Fruit fly (Drosophila melanogaster) whole organism, prepupa: ENCODE data around the gene NTPase.
A peak's percentile ranks its signal among the peaks of the same experiment; 100 is the strongest.

ENCODE experiments used
- Blimp-1 ChIP-seq: fragments of 200-800 bp; sonication (Bioruptor generic); optimal IDR thresholded peaks from 3 replicates; lab custom pipeline; 2017; ENCODE audit warnings: missing biosample characterization, missing genetic modification characterization, mild to moderate bottlenecking, moderate library complexity, missing genetic modification reagents
- CG10631 ChIP-seq: fragments of 200-800 bp; sonication (Bioruptor generic); optimal IDR thresholded peaks from 2 replicates; lab custom pipeline; 2016; ENCODE audit warnings: missing biosample characterization, missing genetic modification characterization
- CG10669 ChIP-seq: fragments of 200-800 bp; sonication (Bioruptor generic); optimal IDR thresholded peaks from 3 replicates; lab custom pipeline; 2018; ENCODE audit warnings: missing biosample characterization, mild to moderate bottlenecking, missing genetic modification characterization, moderate library complexity
- CG11294 ChIP-seq: fragments of 200-800 bp; sonication (Bioruptor generic); IDR thresholded peaks from 2 replicates; pipeline ENCODE4 v1.3.6; 2022; ENCODE audit warnings: missing biosample characterization, missing genetic modification characterization
- CG11902 ChIP-seq: fragments of 200-800 bp; sonication (Bioruptor generic); optimal IDR thresholded peaks from 3 replicates; lab custom pipeline; 2016; ENCODE audit warnings: missing biosample characterization, missing genetic modification characterization
- CG15336 ChIP-seq: fragments of 200-800 bp; sonication (Bioruptor generic); IDR thresholded peaks from 2 replicates; pipeline ENCODE4 v1.3.6; 2022; ENCODE audit warnings: missing biosample characterization, missing genetic modification characterization
- CG1621 ChIP-seq: fragments of 200-800 bp; sonication (Bioruptor generic); optimal IDR thresholded peaks from 3 replicates; lab custom pipeline; 2018; ENCODE audit warnings: missing biosample characterization, mild to moderate bottlenecking, missing genetic modification characterization
- CG16779 ChIP-seq: fragments of 200-800 bp; sonication (Bioruptor generic); optimal IDR thresholded peaks from 3 replicates; lab custom pipeline; 2017; ENCODE audit warnings: missing biosample characterization, mild to moderate bottlenecking, missing genetic modification characterization
- CG3032 ChIP-seq: fragments of 200-800 bp; optimal IDR thresholded peaks from 2 replicates; lab custom pipeline; 2019; ENCODE audit warnings: missing biosample characterization, mild to moderate bottlenecking, missing genetic modification characterization, moderate library complexity
- CG31627 ChIP-seq: fragments of 200-800 bp; sonication (Bioruptor generic); optimal IDR thresholded peaks from 3 replicates; lab custom pipeline; 2016; ENCODE audit warnings: missing biosample characterization, missing genetic modification characterization
- CG34406 ChIP-seq: fragments of 200-800 bp; sonication (Bioruptor generic); optimal IDR thresholded peaks from 3 replicates; lab custom pipeline; 2016; ENCODE audit warnings: missing biosample characterization, missing genetic modification characterization
- CG3919 ChIP-seq: fragments of 200-800 bp; sonication (Bioruptor generic); optimal IDR thresholded peaks from 3 replicates; lab custom pipeline; 2016; ENCODE audit warnings: missing biosample characterization, missing genetic modification characterization
- CG6792 ChIP-seq: fragments of 200-800 bp; sonication (Bioruptor generic); optimal IDR thresholded peaks from 3 replicates; lab custom pipeline; 2016; ENCODE audit warnings: missing biosample characterization, missing genetic modification characterization
- CG6808 ChIP-seq: fragments of 200-800 bp; sonication (Bioruptor generic); optimal IDR thresholded peaks from 3 replicates; lab custom pipeline; 2017; ENCODE audit warnings: missing biosample characterization, missing genetic modification characterization, mild to moderate bottlenecking, moderate library complexity, missing genetic modification reagents
- CG6854 ChIP-seq: fragments of 200-800 bp; sonication (Bioruptor generic); optimal IDR thresholded peaks from 2 replicates; lab custom pipeline; 2017; ENCODE audit warnings: missing biosample characterization, mild to moderate bottlenecking, missing genetic modification characterization
- CG8119 ChIP-seq: fragments of 200-800 bp; sonication (Bioruptor generic); IDR thresholded peaks from 3 replicates; pipeline ENCODE4 v1.3.6; 2022; ENCODE audit warnings: missing biosample characterization, missing genetic modification characterization
- CG9139 ChIP-seq: fragments of 200-800 bp; sonication (Bioruptor generic); optimal IDR thresholded peaks from 3 replicates; lab custom pipeline; 2017; ENCODE audit warnings: missing biosample characterization, mild to moderate bottlenecking, missing genetic modification characterization
- Eip78C ChIP-seq: fragments of 200-800 bp; sonication (Bioruptor generic); peaks from one replicate; lab custom pipeline; 2016; ENCODE audit warnings: missing biosample characterization, missing genetic modification characterization
- Eip93F ChIP-seq: fragments of 200-800 bp; sonication (Bioruptor generic); optimal IDR thresholded peaks from 2 replicates; lab custom pipeline; 2016; ENCODE audit warnings: missing biosample characterization, mild to moderate bottlenecking, missing genetic modification characterization
- Ets21C ChIP-seq: fragments of 200-800 bp; sonication (Bioruptor generic); optimal IDR thresholded peaks from 3 replicates; lab custom pipeline; 2016; ENCODE audit warnings: missing biosample characterization, missing genetic modification characterization
- Gug ChIP-seq: fragments of 200-800 bp; sonication (Bioruptor generic); IDR thresholded peaks from 2 replicates; pipeline ENCODE4 v1.3.6; 2022; ENCODE audit warnings: missing biosample characterization, missing genetic modification characterization
- Hr38 ChIP-seq: sonication (Bioruptor generic); optimal IDR thresholded peaks from 2 replicates; lab custom pipeline; 2016; ENCODE audit warnings: missing biosample characterization, missing genetic modification characterization
- Hr39 ChIP-seq: fragments of 200-800 bp; sonication (Bioruptor generic); optimal IDR thresholded peaks from 2 replicates; lab custom pipeline; 2016; ENCODE audit warnings: missing biosample characterization, missing genetic modification characterization
- Hr4 ChIP-seq: fragments of 200-800 bp; sonication (Bioruptor generic); optimal IDR thresholded peaks from 3 replicates; lab custom pipeline; 2016; ENCODE audit warnings: missing biosample characterization, missing genetic modification characterization
- Lpt ChIP-seq: fragments of 200-800 bp; sonication (Bioruptor generic); optimal IDR thresholded peaks from 3 replicates; lab custom pipeline; 2016; ENCODE audit warnings: missing biosample characterization, missing genetic modification characterization
- Met ChIP-seq: fragments of 200-800 bp; sonication (Bioruptor generic); optimal IDR thresholded peaks from 3 replicates; lab custom pipeline; 2016; ENCODE audit warnings: missing biosample characterization, missing genetic modification characterization
- Smox ChIP-seq: fragments of 200-800 bp; sonication (Bioruptor generic); optimal IDR thresholded peaks from 3 replicates; lab custom pipeline; 2016; ENCODE audit warnings: missing biosample characterization, missing genetic modification characterization
- Sox102F ChIP-seq: fragments of 200-800 bp; sonication (Bioruptor generic); optimal IDR thresholded peaks from 2 replicates; lab custom pipeline; 2016; ENCODE audit warnings: missing biosample characterization, mild to moderate bottlenecking, missing genetic modification characterization
- Sox14 ChIP-seq: fragments of 200-800 bp; sonication (Bioruptor generic); optimal IDR thresholded peaks from 3 replicates; lab custom pipeline; 2016; ENCODE audit warnings: missing biosample characterization, missing genetic modification characterization
- Sox15 ChIP-seq: fragments of 200-800 bp; sonication (Bioruptor generic); optimal IDR thresholded peaks from 3 replicates; lab custom pipeline; 2016; ENCODE audit warnings: missing biosample characterization, missing genetic modification characterization
- achi ChIP-seq: fragments of 200-800 bp; sonication (Bioruptor generic); optimal IDR thresholded peaks from 3 replicates; lab custom pipeline; 2016; ENCODE audit warnings: missing biosample characterization, missing genetic modification characterization
- cyc ChIP-seq: fragments of 200-800 bp; sonication (Bioruptor generic); optimal IDR thresholded peaks from 3 replicates; lab custom pipeline; 2016; ENCODE audit warnings: missing biosample characterization, missing genetic modification characterization
- eg ChIP-seq: fragments of 200-800 bp; sonication (Bioruptor generic); IDR thresholded peaks from 3 replicates; pipeline ENCODE4 v1.3.6; 2022; ENCODE audit warnings: missing biosample characterization, missing genetic modification characterization
- fd59A ChIP-seq: fragments of 200-800 bp; sonication (Bioruptor generic); optimal IDR thresholded peaks from 2 replicates; lab custom pipeline; 2017; ENCODE audit warnings: missing biosample characterization, mild to moderate bottlenecking, missing genetic modification characterization, missing genetic modification reagents
- fd85E ChIP-seq: fragments of 200-800 bp; sonication (Bioruptor generic); optimal IDR thresholded peaks from 3 replicates; lab custom pipeline; 2016; ENCODE audit warnings: missing biosample characterization, missing genetic modification characterization
- fkh ChIP-seq: fragments of 200-800 bp; sonication (Bioruptor generic); optimal IDR thresholded peaks from 3 replicates; lab custom pipeline; 2017; ENCODE audit warnings: missing biosample characterization, mild to moderate bottlenecking, missing genetic modification characterization, moderate library complexity
- lz ChIP-seq: fragments of 200-800 bp; sonication (Bioruptor generic); optimal IDR thresholded peaks from 3 replicates; lab custom pipeline; 2016; ENCODE audit warnings: missing biosample characterization, missing genetic modification characterization
- net ChIP-seq: fragments of 200-800 bp; sonication (Bioruptor generic); optimal IDR thresholded peaks from 3 replicates; lab custom pipeline; 2016; ENCODE audit warnings: missing biosample characterization, missing genetic modification characterization
- salr ChIP-seq, 2 experiments: fragments of 200-800 bp; sonication (Bioruptor generic); optimal IDR thresholded peaks; 3 replicates each; lab custom pipeline; 2016 to 2018; ENCODE audit warnings: missing biosample characterization in 2 of 2, missing genetic modification characterization in 2 of 2, mild to moderate bottlenecking in 1 of 2
- ss ChIP-seq, 2 experiments: fragments of 200-800 bp; sonication (Bioruptor generic); optimal IDR thresholded peaks; 2 replicates in 1 of 2; 3 replicates in 1 of 2; lab custom pipeline; 2017 to 2018; ENCODE audit warnings: mild to moderate bottlenecking in 2 of 2, missing biosample characterization in 2 of 2, missing genetic modification characterization in 2 of 2, moderate library complexity in 1 of 2
- topi ChIP-seq: fragments of 200-800 bp; sonication (Bioruptor generic); optimal IDR thresholded peaks from 3 replicates; lab custom pipeline; 2016; ENCODE audit warnings: missing biosample characterization, missing genetic modification characterization
- vri ChIP-seq: fragments of 200-800 bp; sonication (Bioruptor generic); optimal IDR thresholded peaks from 3 replicates; lab custom pipeline; 2016; ENCODE audit warnings: missing biosample characterization, mild to moderate bottlenecking, missing genetic modification characterization

NTPase gene

DNA sequence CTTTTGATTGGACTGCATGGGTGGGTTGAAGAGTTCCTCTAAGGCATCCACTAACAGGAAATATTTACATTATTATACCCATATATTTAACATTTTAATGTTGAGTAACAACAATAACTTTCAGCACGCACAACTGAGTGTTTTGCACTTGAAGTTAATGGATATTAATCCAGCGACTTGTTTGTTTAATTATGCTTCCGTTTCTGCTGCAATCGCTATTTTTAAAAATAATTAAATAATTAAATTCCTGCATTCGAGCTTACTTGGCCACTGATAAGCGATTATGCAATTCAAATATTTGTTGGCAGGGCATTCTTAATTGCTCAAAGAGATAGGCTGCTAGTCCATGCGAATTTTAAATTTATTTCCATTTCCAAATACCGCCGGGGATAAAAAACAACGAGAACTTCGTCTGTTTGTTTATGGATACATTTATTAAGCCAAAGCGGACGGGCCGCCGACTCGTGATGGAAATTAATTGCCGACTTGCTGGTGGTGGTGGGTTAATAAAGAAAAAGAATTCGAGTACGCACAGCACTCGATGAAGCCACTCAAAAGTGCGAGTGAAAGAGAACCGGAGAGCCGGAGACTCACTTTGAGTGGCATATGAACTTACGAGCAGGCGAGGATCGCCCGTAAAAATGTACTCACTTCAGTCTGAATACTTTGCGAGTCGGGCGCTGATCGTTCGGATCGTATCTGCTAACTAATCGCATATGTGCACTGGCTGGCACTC lies 23.6 kb downstream of the NTPase start (continued):
- TF ChIP-seq Sox102F (GFP tag; lab: Kevin White, UChicago) (no peak), CG6808 (peak; percentile 43), CG9139 (GFP tag; lab: Kevin White, UChicago) (no peak), CG3032 (tag; lab: Kevin White, UChicago) (peak; percentile 27), Eip93F (GFP tag; lab: Kevin White, UChicago) (no peak), vri (GFP tag; lab: Kevin White, UChicago) (peak; percentile 88), ss (GFP tag; optimal IDR thresholded peaks at IDR 0.05; lab: Kevin White, UChicago) (peak in 1 of 2 experiments; percentile 41), fd85E (GFP tag; lab: Kevin White, UChicago) (no peak), CG10669 (GFP tag; lab: Kevin White, UChicago) (no peak), salr (GFP tag; optimal IDR thresholded peaks at IDR 0.05; lab: Kevin White, UChicago) (peak in 1 of 2 experiments; percentile 58), CG16779 (peak; percentile 54), Smox (GFP tag; lab: Kevin White, UChicago) (no peak), Met (no peak), net (GFP tag; lab: Kevin White, UChicago) (peak; percentile 43), CG6854 (GFP tag; lab: Kevin White, UChicago) (no peak), Sox14 (peak; percentile 22), CG34406 (GFP tag; lab: Kevin White, UChicago) (peak; percentile 7), CG8119 (GFP tag; lab: Robert Waterston, UW) (peak; percentile 53), Ets21C (GFP tag; lab: Kevin White, UChicago) (no peak), cyc (GFP tag; lab: Kevin White, UChicago) (no peak), topi (peak; percentile 10), fkh (peak; percentile 11), CG15336 (GFP tag; lab: Robert Waterston, UW) (peak; percentile 63)

DNA sequence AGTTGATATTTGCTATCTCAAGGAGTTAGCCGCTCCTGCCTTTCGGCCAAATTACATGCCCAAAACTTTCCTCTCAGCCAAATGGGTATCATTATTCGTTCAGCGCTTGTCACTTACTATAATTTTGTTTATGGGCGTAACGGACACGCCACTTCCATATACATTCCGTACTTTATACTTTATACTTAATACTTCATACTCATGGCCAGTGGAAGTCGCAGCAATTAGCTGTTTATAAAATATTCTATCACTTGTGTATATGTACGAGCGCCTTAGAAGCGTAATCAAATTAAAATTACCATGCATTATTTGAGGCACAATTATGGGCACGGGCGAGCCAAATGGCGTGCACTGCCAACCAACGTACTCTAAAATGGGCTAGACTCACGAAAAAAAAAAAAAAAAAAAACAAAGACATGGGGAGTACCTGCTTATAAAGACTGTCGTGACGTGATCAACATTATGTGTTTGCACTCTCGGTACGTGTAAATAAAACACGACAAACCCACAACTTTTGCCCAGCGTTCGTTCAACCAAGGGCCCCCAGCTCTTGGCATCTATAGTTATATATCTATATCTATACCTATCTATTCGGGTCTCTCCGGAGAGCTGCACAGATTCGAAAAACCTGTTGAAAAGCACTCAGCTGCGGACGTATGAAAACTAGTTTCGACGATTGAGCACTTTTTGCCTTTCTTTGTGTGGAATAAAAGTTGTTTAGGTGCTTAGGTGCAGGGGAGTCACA lies 24.3 kb downstream of the NTPase start:
- peak in 1 of 2 experiments; percentile 78 for TF ChIP-seq ss (GFP tag; optimal IDR thresholded peaks at IDR 0.05; lab: Kevin White, UChicago)
- peak; percentile 89 for TF ChIP-seq fkh
- TF ChIP-seq CG1621 (tag; lab: Kevin White, UChicago), result peak; percentile 4
- no peak for TF ChIP-seq Sox102F (GFP tag; lab: Kevin White, UChicago)
- no peak for TF ChIP-seq CG6808
- TF ChIP-seq, all 60 proteins: peak for 3

dm6 chr2L:2857862-2858734 lies 27.6 kb downstream of the NTPase start:
- TF ChIP-seq Met, result peak; percentile 46
- TF ChIP-seq Eip78C, result peak; percentile 84
- TF ChIP-seq Lpt (GFP tag; lab: Kevin White, UChicago), result peak; percentile 68
- TF ChIP-seq Hr4 (GFP tag; lab: Kevin White, UChicago), result peak; percentile 74
- peak; percentile 56 for TF ChIP-seq CG34406 (GFP tag; lab: Kevin White, UChicago)
- peak; percentile 92 for TF ChIP-seq fkh
- peak; percentile 88 for TF ChIP-seq eg (GFP tag; lab: Robert Waterston, UW)
- TF ChIP-seq fd59A (GFP tag; lab: Kevin White, UChicago), result no peak
- TF ChIP-seq lz (GFP tag; lab: Kevin White, UChicago), result peak; percentile 17
- TF ChIP-seq cyc (GFP tag; lab: Kevin White, UChicago), result no peak
- TF ChIP-seq CG31627 (GFP tag; lab: Kevin White, UChicago), result peak; percentile 24
- TF ChIP-seq achi, result peak; percentile 66
- peak; percentile 20 for TF ChIP-seq Hr39 (GFP tag; lab: Kevin White, UChicago)
- TF ChIP-seq Gug (GFP tag; lab: Robert Waterston, UW), result peak; percentile 70
- no peak for TF ChIP-seq CG11902 (GFP tag; lab: Kevin White, UChicago)
- TF ChIP-seq Blimp-1, result peak; percentile 61
- TF ChIP-seq CG6808, result peak; percentile 42
- TF ChIP-seq Hr38 (GFP tag; lab: Kevin White, UChicago), result no peak
- no peak for TF ChIP-seq CG9139 (GFP tag; lab: Kevin White, UChicago)
- peak; percentile 52 for TF ChIP-seq CG6792 (GFP tag; lab: Kevin White, UChicago)
- peak; percentile 77 for TF ChIP-seq CG3919 (GFP tag; lab: Kevin White, UChicago)
- TF ChIP-seq CG11294, result peak; percentile 44; the same call in 1 of the 2 replicates
- TF ChIP-seq net (GFP tag; lab: Kevin White, UChicago), result peak; percentile 78
- no peak for TF ChIP-seq Ets21C (GFP tag; lab: Kevin White, UChicago)
- no peak for TF ChIP-seq Sox15
- TF ChIP-seq CG10631 (GFP tag; lab: Kevin White, UChicago), result peak; percentile 42
